Worm (Caenorhabditis elegans): ENCODE results near the gene T13C2.2.

ce11 chrII:6791891-6792290, at the start of gene T13C2.2:
- no peak for TF ChIP-seq W03F9.2 (tag; optimal IDR thresholded peaks at IDR 0.05)
- TF ChIP-seq dao-5 (tag; optimal IDR thresholded peaks at IDR 0.05) = no peak

Data from whole organism, L4/young adult.